Fruit fly (Drosophila melanogaster): Measurements from ENCODE around the gene rept.
A peak's percentile ranks its signal among the peaks of the same experiment; 100 is the strongest.

dm6 chr3L:19221455-19221854, 33.7 kb upstream of the rept start:
- TF ChIP-seq CG1620 (GFP tag; optimal IDR thresholded peaks at IDR 0.05) = no peak
- TF ChIP-seq ovo (GFP tag; optimal IDR thresholded peaks at IDR 0.05) = no peak
- no peak for TF ChIP-seq Crg-1 (GFP tag; optimal IDR thresholded peaks at IDR 0.05)
- TF ChIP-seq CG33017 (tag; optimal IDR thresholded peaks at IDR 0.05) = no peak
- TF ChIP-seq pad (GFP tag; optimal IDR thresholded peaks at IDR 0.05) = no peak
- TF ChIP-seq tj (GFP tag; optimal IDR thresholded peaks at IDR 0.05) = peak; percentile 24
- no peak for TF ChIP-seq toe (GFP tag; optimal IDR thresholded peaks at IDR 0.05)
- no peak for TF ChIP-seq CG5204 (GFP tag; optimal IDR thresholded peaks at IDR 0.05)

Data from whole organism, adult.